Fruit fly (Drosophila melanogaster): ENCODE results near the gene CG14543.

Gene CG14543

dm6 chr3R:26017771-26018731 lies 38.4 kb upstream of the CG14543 start (continued):
- TF ChIP-seq tll (GFP tag; optimal IDR thresholded peaks at IDR 0.05) (peak in 1 of 2 experiments; percentile 91), croc (GFP tag; conservative IDR thresholded peaks at IDR 0.05) (peak; percentile 88), pan (optimal IDR thresholded peaks at IDR 0.05) (no peak), pan (GFP tag; optimal IDR thresholded peaks at IDR 0.05 in 1 of 2, IDR thresholded peaks at IDR 0.05 in 1 of 2) (peak in 1 of 2 experiments; percentile 34), Mrtf (GFP tag; IDR thresholded peaks at IDR 0.05) (0 out of 3 replicates have a peak, but pooled peaks have one; percentile 3), CG13287 (GFP tag; IDR thresholded peaks at IDR 0.05; ENCODE audit: partially characterized antibody) (no peak), br (optimal IDR thresholded peaks at IDR 0.05) (no peak), CG1602 (GFP tag; optimal IDR thresholded peaks at IDR 0.05) (peak; percentile 82), TFAM (GFP tag; optimal IDR thresholded peaks at IDR 0.05) (no peak), CG6813 (GFP tag; optimal IDR thresholded peaks at IDR 0.05) (peak; percentile 78), h (optimal IDR thresholded peaks at IDR 0.05) (peak; percentile 38), Camta (GFP tag; optimal IDR thresholded peaks at IDR 0.05) (no peak), Asciz (GFP tag; optimal IDR thresholded peaks at IDR 0.05) (peak; percentile 81), CG10321 (GFP tag; IDR thresholded peaks at IDR 0.05) (peak; percentile 29; the same call in 1 of the 2 replicates), sens (GFP tag) (peak; percentile 89), CG10543 (GFP tag; optimal IDR thresholded peaks at IDR 0.05) (no peak), CG10366 (GFP tag; IDR thresholded peaks at IDR 0.05) (peak; percentile 34), Tbp (GFP tag; optimal IDR thresholded peaks at IDR 0.05) (no peak), NC2β (GFP tag; optimal IDR thresholded peaks at IDR 0.05) (no peak), gro (GFP tag; optimal IDR thresholded peaks at IDR 0.05) (no peak), gcm2 (GFP tag; optimal IDR thresholded peaks at IDR 0.05) (no peak), CG31365 (tag; optimal IDR thresholded peaks at IDR 0.05) (no peak), vfl (GFP tag; optimal IDR thresholded peaks at IDR 0.05) (peak; percentile 21), Myb (GFP tag; optimal IDR thresholded peaks at IDR 0.05) (no peak), NFAT (GFP tag; IDR thresholded peaks at IDR 0.05) (no peak), odd (GFP tag; optimal IDR thresholded peaks at IDR 0.05) (peak; percentile 72), CG30431 (GFP tag; optimal IDR thresholded peaks at IDR 0.05) (peak; percentile 83), CG11093 (GFP tag; IDR thresholded peaks at IDR 0.05) (0 out of 3 replicates have a peak, but pooled peaks have one; percentile 30), CG6272 (GFP tag; IDR thresholded peaks at IDR 0.05) (no peak), CG8478 (optimal IDR thresholded peaks at IDR 0.05) (no peak), pita (GFP tag; optimal IDR thresholded peaks at IDR 0.05) (no peak), Lim3 (GFP tag; IDR thresholded peaks at IDR 0.05) (no peak), Blimp-1 (GFP tag; optimal IDR thresholded peaks at IDR 0.05) (peak; percentile 80), pros (GFP tag; optimal IDR thresholded peaks at IDR 0.05) (peak; percentile 87), Ets65A (GFP tag) (peak; percentile 65), ap (GFP tag; IDR thresholded peaks at IDR 0.05) (peak; percentile 60), fd3F (GFP tag; optimal IDR thresholded peaks at IDR 0.05) (peak; percentile 1), gt (GFP tag; IDR thresholded peaks at IDR 0.05) (no peak), grn (GFP tag; optimal IDR thresholded peaks at IDR 0.05) (no peak), CG1233 (GFP tag; optimal IDR thresholded peaks at IDR 0.05) (peak; percentile 86), Fer2 (tag; optimal IDR thresholded peaks at IDR 0.05) (no peak), CG30403 (GFP tag; optimal IDR thresholded peaks at IDR 0.05) (peak; percentile 80), MESR4 (GFP tag; optimal IDR thresholded peaks at IDR 0.05) (no peak), CG8765 (GFP tag; IDR thresholded peaks at IDR 0.05) (peak; percentile 56; the same call in 1 of the 2 replicates), da (GFP tag; optimal IDR thresholded peaks at IDR 0.05) (peak; percentile 3), Ravus (GFP tag; IDR thresholded peaks at IDR 0.05) (no peak), tna (GFP tag; IDR thresholded peaks at IDR 0.05; ENCODE audit: partially characterized antibody) (no peak), CG42726 (GFP tag; IDR thresholded peaks at IDR 0.05; ENCODE audit: partially characterized antibody) (no peak), aop (GFP tag; IDR thresholded peaks at IDR 0.05) (peak; percentile 74; the same call in 1 of the 2 replicates), HLH54F (GFP tag; optimal IDR thresholded peaks at IDR 0.05) (no peak)
